Worm (Caenorhabditis elegans): Measurements from ENCODE around the gene his-74.

DNA sequence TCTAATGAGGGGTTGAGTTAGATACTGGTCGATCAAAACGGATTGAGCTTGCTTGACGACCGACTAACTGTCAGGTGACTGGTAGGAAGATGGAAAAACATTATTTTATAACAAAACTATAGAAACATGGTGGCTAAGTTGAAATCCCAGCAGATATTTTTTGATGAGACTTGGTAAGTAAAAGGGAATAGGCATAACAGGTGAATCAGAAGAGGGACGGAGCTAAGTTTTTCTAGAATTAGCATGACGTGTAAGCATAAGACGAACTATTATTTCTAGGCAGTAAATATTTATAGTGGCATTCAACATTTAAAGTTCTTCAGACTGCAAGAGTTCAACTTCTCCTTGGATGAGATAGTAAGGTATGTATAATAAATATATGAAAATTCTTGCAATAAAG, 15.6 kb downstream of the his-74 start, which contains the start of gene F56H9.8:
- TF ChIP-seq C17E4.6 (GFP tag; IDR thresholded peaks at IDR 0.05) = no peak
- no peak for TF ChIP-seq ekl-4 (GFP tag; IDR thresholded peaks at IDR 0.05)
- TF ChIP-seq sea-2 (GFP tag; IDR thresholded peaks at IDR 0.05) = no peak
- no peak for TF ChIP-seq atf-7 (tag; optimal IDR thresholded peaks at IDR 0.05)

Measured in whole organism, young adult.